Worm (Caenorhabditis elegans): Measurements from ENCODE around the gene Y105C5B.17.
A peak's percentile ranks its signal among the peaks of the same experiment; 100 is the strongest.

Y105C5B.17 gene

DNA sequence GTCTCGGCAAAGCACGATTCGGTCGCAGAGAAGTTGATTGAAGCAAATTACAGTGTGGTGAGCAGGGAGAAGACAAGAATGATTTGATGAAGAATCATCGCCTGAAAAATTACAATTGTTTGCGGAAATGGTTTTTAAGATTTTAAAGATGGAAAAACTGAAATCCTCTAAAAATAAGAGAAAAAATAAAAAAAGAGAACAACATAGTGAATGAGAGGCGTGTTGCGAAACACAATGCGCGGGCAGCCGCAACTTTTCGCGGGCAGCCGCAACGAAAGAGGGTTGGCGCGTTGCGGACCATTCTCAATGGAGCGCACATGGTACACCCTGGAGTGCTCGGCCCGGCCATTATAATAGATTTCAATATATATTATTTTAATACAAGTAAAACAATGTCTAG, 31.6 kb downstream of the Y105C5B.17 start, which contains the start of gene Y105C5B.20:
Y105C5B.20 (minus strand) TSS at position 101 of the 400 bp plus-strand sequence.
- TF ChIP-seq aha-1 (tag): peak; percentile 72
- no peak for TF ChIP-seq lin-15B (tag; optimal IDR thresholded peaks at IDR 0.05)

DNA sequence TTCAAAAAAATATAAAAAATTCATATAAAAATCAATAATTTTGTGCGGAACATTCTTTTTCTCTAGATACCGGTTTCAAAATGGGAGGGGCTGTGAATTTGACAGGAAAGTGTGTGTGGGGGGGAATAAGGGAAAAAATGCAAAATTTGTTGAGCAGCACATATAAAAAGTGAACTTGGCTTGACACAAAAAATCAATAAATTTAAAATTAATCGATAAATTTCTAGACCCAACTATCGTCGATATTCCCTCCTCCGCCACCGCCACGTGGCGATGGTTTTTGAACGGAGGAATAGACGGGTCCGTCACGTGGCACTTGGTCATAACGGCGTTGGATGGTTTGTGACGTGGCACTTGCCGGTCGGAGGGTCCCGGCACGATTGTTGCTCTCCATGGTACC, 35.0 kb downstream of the Y105C5B.17 start:
- no peak for TF ChIP-seq hif-1 (tag; optimal IDR thresholded peaks at IDR 0.05)
- TF ChIP-seq Y105C5A.15 (GFP tag; IDR thresholded peaks at IDR 0.05): no peak
- TF ChIP-seq ceh-28 (tag; optimal IDR thresholded peaks at IDR 0.05): peak; percentile 60
- TF ChIP-seq F10B5.3 (tag; optimal IDR thresholded peaks at IDR 0.05): no peak
- 0 out of 2 replicates have a peak, but pooled peaks have one; percentile 47 for TF ChIP-seq snpc-1.2 (GFP tag; IDR thresholded peaks at IDR 0.05)
- no peak for TF ChIP-seq arid-1 (GFP tag; conservative IDR thresholded peaks at IDR 0.05)

DNA sequence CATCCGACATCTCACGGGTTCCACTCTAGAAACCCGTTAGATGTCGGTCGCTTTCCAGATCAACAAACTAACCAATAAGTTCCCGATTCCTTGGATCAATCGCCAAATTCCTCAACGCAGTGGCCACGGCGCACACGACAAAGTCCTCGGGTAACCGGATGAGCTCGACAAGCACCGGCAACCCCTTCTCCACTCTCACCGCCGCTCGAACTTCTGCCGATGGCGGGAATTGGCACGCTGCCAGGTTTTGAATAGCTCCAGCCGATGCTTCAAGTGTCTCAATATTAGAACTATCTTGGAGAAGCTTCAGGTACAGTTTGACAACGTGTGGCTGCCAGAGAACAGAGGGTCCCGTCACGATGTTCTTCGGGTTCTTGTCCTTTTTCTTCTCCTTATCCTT, 36.8 kb downstream of the Y105C5B.17 start:
- TF ChIP-seq set-16 (GFP tag; IDR thresholded peaks at IDR 0.05) (peak; percentile 64), nhr-28 (tag; optimal IDR thresholded peaks at IDR 0.05) (no peak), hlh-11 (tag; optimal IDR thresholded peaks at IDR 0.05) (no peak)

DNA sequence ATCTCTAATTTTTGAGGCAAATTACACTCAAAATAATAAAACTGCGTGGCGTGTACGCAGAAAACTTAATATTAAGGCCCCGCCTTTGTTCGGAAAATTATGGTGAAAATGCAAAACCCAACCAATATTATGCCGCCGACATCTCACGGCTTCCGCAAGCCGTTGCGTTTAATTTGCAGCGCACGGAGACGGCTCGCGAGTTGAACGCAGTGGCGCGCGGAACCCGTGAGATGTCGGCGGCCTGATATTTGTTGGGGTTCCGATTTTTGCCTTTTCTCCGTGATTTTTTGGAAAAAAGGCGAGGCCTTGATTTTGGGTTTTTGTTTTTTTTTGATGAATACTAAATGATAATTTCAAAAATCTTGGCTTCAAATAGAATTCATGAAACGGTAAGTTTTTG, 38.2 kb downstream of the Y105C5B.17 start:
- TF ChIP-seq ceh-82 (tag; optimal IDR thresholded peaks at IDR 0.05) (no peak), unc-62 (GFP tag; optimal IDR thresholded peaks at IDR 0.05 in 1 of 2) (peak in 1 of 2 experiments; percentile 32), unc-62 (tag; optimal IDR thresholded peaks at IDR 0.05) (no peak)

DNA sequence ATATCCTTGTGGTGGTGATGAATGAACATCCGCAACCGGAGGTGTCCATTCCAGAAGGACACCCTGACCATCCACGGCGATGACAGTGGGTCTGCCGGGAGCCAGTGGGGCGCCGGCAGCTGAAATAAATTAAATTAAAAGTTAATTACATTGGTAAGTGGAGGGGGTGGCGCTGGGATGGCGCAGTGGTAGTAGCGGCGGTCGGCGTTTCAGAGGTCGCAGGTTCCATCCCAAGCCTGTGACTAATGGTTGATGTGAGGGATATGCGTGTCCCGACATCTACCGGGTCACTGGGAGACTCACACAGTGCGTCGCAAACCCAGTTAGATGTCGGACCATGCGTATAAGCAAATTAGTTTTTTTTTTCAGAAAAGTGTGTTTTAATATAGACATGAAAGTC, 42.6 kb downstream of the Y105C5B.17 start:
- TF ChIP-seq daf-19 (GFP tag; conservative IDR thresholded peaks at IDR 0.05) (no peak), zfp-3 (GFP tag; conservative IDR thresholded peaks at IDR 0.05) (no peak), ceh-44 (GFP tag; IDR thresholded peaks at IDR 0.05) (no peak), nhr-10 (tag; optimal IDR thresholded peaks at IDR 0.05) (no peak), ceh-20 (GFP tag; IDR thresholded peaks at IDR 0.05) (no peak), pqm-1 (tag; optimal IDR thresholded peaks at IDR 0.05) (no peak), arid-1 (GFP tag; conservative IDR thresholded peaks at IDR 0.05) (no peak), set-16 (GFP tag; IDR thresholded peaks at IDR 0.05) (peak; percentile 41; the same call in 1 of the 2 replicates), dpl-1 (GFP tag; optimal IDR thresholded peaks at IDR 0.05) (no peak), vab-7 (GFP tag; IDR thresholded peaks at IDR 0.05) (no peak), nhr-41 (GFP tag; IDR thresholded peaks at IDR 0.05) (no peak), snpc-1.2 (GFP tag; IDR thresholded peaks at IDR 0.05) (peak; percentile 88), unc-130 (GFP tag; optimal IDR thresholded peaks at IDR 0.05) (no peak), pha-4 (GFP tag; IDR thresholded peaks at IDR 0.05) (no peak), pha-4 (tag; optimal IDR thresholded peaks at IDR 0.05) (no peak), F37D6.2 (tag; optimal IDR thresholded peaks at IDR 0.05) (no peak)

DNA sequence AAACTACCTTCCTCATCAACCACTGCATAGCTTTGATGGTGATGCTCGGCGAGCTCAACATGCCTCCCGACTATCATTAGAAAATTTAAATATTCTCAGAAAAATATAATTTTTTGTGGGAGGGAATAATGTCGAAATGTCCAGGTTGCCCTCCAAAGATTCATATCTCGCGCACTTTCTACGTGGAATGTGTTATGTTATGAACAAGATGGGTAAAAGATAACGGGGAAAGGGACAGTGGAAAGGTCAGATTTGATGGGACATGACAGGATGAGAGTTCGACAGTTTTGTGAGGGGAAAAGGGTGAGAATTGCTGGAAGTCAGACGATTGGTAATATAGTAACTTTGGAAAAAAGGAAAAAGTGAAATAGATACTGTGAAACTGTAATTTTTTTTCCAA, 43.4 kb downstream of the Y105C5B.17 start:
- no peak for TF ChIP-seq nhr-102 (tag; optimal IDR thresholded peaks at IDR 0.05)
- no peak for TF ChIP-seq lir-3 (tag; optimal IDR thresholded peaks at IDR 0.05)
- TF ChIP-seq dmd-8 (GFP tag; IDR thresholded peaks at IDR 0.05): no peak
- TF ChIP-seq spr-1 (tag; optimal IDR thresholded peaks at IDR 0.05): no peak
- TF ChIP-seq hmg-1.1 (GFP tag; IDR thresholded peaks at IDR 0.05): no peak
- TF ChIP-seq F49E8.2 (tag; optimal IDR thresholded peaks at IDR 0.05; ENCODE audit: borderline replicate concordance): no peak
- TF ChIP-seq hlh-30 (tag; optimal IDR thresholded peaks at IDR 0.05; ENCODE audit: insufficient read depth): no peak
- TF ChIP-seq vab-7 (GFP tag; IDR thresholded peaks at IDR 0.05): no peak
- TF ChIP-seq ceh-28 (tag; optimal IDR thresholded peaks at IDR 0.05): no peak
- TF ChIP-seq F44E2.7 (GFP tag; IDR thresholded peaks at IDR 0.05): no peak
- TF ChIP-seq T20F7.1 (GFP tag; optimal IDR thresholded peaks at IDR 0.05): no peak
- TF ChIP-seq duxl-1 (tag; optimal IDR thresholded peaks at IDR 0.05; ENCODE audit: poor library complexity): no peak
- TF ChIP-seq madf-5 (GFP tag; IDR thresholded peaks at IDR 0.05): no peak
- TF ChIP-seq snpc-4 (tag; optimal IDR thresholded peaks at IDR 0.05): no peak

All from whole organism, L4 larva.